Worm (Caenorhabditis elegans): Measurements from ENCODE around the gene F16B12.1.

- TF ChIP-seq him-1 (tag; optimal IDR thresholded peaks at IDR 0.05) (no peak), dao-5 (tag; optimal IDR thresholded peaks at IDR 0.05) (no peak)
Observed at ce11 chrX:14108245-14108644, 22.9 kb downstream of the F16B12.1 start, which contains the start of gene F16B12.7.
